Worm (Caenorhabditis elegans) whole organism, L2 larva: ENCODE results near the gene Y71H2B.2.

ENCODE experiments used
- C34F6.9 ChIP-seq: fragments of 150-350 bp; optimal IDR thresholded peaks from 2 replicates; lab custom pipeline; 2014; ENCODE audit warnings: missing biosample characterization, missing genetic modification characterization
- F13H6.1 ChIP-seq: sonication (generic microtip); optimal IDR thresholded peaks from 2 replicates; lab custom pipeline; 2016; ENCODE audit warnings: missing genetic modification characterization, missing compliant biosample characterization
- R02D3.7 ChIP-seq: fragments of 150-350 bp; optimal IDR thresholded peaks from 2 replicates; lab custom pipeline; 2014; ENCODE audit warnings: missing biosample characterization, missing genetic modification characterization
- Y55F3AM.14 ChIP-seq: fragments of 200-800 bp; sonication (Bioruptor generic); optimal IDR thresholded peaks from 2 replicates; lab custom pipeline; 2018; ENCODE audit warnings: mild to moderate bottlenecking, missing genetic modification characterization, missing compliant biosample characterization
- ZK546.5 ChIP-seq: sonication (generic microtip); optimal IDR thresholded peaks from 2 replicates; lab custom pipeline; 2017; ENCODE audit warnings: missing biosample characterization, missing genetic modification characterization
- alr-1 ChIP-seq: fragments of 150-350 bp; optimal IDR thresholded peaks from 2 replicates; lab custom pipeline; 2014; ENCODE audit warnings: missing biosample characterization, missing genetic modification characterization
- aly-2 ChIP-seq: fragments of 150-350 bp; optimal IDR thresholded peaks from 2 replicates; lab custom pipeline; 2014; ENCODE audit warnings: missing biosample characterization, missing genetic modification characterization
- ama-1 ChIP-seq: fragments of 150-350 bp; optimal IDR thresholded peaks from 2 replicates; lab custom pipeline; 2018; ENCODE audit warnings: inconsistent platforms
- blmp-1 ChIP-seq: sonication (generic microtip); optimal IDR thresholded peaks from 2 replicates; lab custom pipeline; 2017; ENCODE audit warnings: missing genetic modification characterization, mild to moderate bottlenecking, missing compliant biosample characterization, antibody characterized with exemption, moderate library complexity; ENCODE audit not compliant: insufficient read depth
- ceh-16 ChIP-seq: fragments of 150-350 bp; optimal IDR thresholded peaks from 2 replicates; lab custom pipeline; 2014; ENCODE audit warnings: missing biosample characterization, missing genetic modification characterization
- ceh-82 ChIP-seq: fragments of 150-350 bp; optimal IDR thresholded peaks from 2 replicates; lab custom pipeline; 2014; ENCODE audit warnings: missing biosample characterization, missing genetic modification characterization
- crh-2 ChIP-seq: sonication (generic microtip); optimal IDR thresholded peaks from 2 replicates; lab custom pipeline; 2017; ENCODE audit warnings: missing biosample characterization, missing genetic modification characterization
- dmd-4 ChIP-seq: sonication (generic microtip); optimal IDR thresholded peaks from 2 replicates; lab custom pipeline; 2017; ENCODE audit warnings: missing biosample characterization, missing genetic modification characterization
- egl-27 ChIP-seq: sonication (generic microtip); optimal IDR thresholded peaks from 3 replicates; lab custom pipeline; 2017; ENCODE audit warnings: missing biosample characterization, missing genetic modification reagents, missing genetic modification characterization
- elt-1 ChIP-seq: fragments of 150-350 bp; optimal IDR thresholded peaks from 2 replicates; lab custom pipeline; 2014; ENCODE audit warnings: missing biosample characterization, missing genetic modification characterization
- elt-3 ChIP-seq: sonication (generic microtip); optimal IDR thresholded peaks from 2 replicates; lab custom pipeline; 2017; ENCODE audit warnings: missing biosample characterization, missing genetic modification characterization
- fos-1 ChIP-seq: fragments of 150-350 bp; optimal IDR thresholded peaks from 2 replicates; lab custom pipeline; 2014; ENCODE audit warnings: missing biosample characterization, missing genetic modification characterization
- gmeb-1 ChIP-seq: fragments of 150-350 bp; optimal IDR thresholded peaks from 2 replicates; lab custom pipeline; 2014; ENCODE audit warnings: missing biosample characterization, missing genetic modification characterization
- lin-11 ChIP-seq: fragments of 150-350 bp; sonication (generic microtip); optimal IDR thresholded peaks from 2 replicates; lab custom pipeline; 2014; ENCODE audit warnings: missing biosample characterization, missing genetic modification characterization, inconsistent platforms, mixed read lengths
- lin-13 ChIP-seq: fragments of 150-350 bp; optimal IDR thresholded peaks from 2 replicates; lab custom pipeline; 2014; ENCODE audit warnings: missing biosample characterization, missing genetic modification reagents, missing genetic modification characterization
- lin-39 ChIP-seq: fragments of 150-350 bp; optimal IDR thresholded peaks from 2 replicates; lab custom pipeline; 2014; ENCODE audit warnings: missing biosample characterization, missing genetic modification reagents, missing genetic modification characterization
- lsy-2 ChIP-seq, 2 experiments: fragments of 150-350 bp in 1 of 2; sonication (generic microtip) in 1 of 2; optimal IDR thresholded peaks; 2 replicates each; lab custom pipeline; 2014 to 2017; ENCODE audit warnings: missing biosample characterization in 2 of 2, missing genetic modification characterization in 2 of 2
- mab-5 ChIP-seq: fragments of 150-350 bp; optimal IDR thresholded peaks from 2 replicates; lab custom pipeline; 2014; ENCODE audit warnings: missing biosample characterization, missing genetic modification characterization
- mbf-1 ChIP-seq: sonication (generic microtip); optimal IDR thresholded peaks from 2 replicates; lab custom pipeline; 2017; ENCODE audit warnings: missing biosample characterization, missing genetic modification characterization
- mdl-1 ChIP-seq, 2 experiments: fragments of 150-350 bp in 1 of 2; sonication (generic microtip) in 1 of 2; optimal IDR thresholded peaks; 2 replicates each; lab custom pipeline; 2017; ENCODE audit warnings: missing biosample characterization in 2 of 2, missing genetic modification characterization in 2 of 2
- nhr-10 ChIP-seq: sonication (generic microtip); optimal IDR thresholded peaks from 2 replicates; lab custom pipeline; 2017; ENCODE audit warnings: missing biosample characterization, missing genetic modification characterization
- nhr-12 ChIP-seq: fragments of 150-350 bp; optimal IDR thresholded peaks from 2 replicates; lab custom pipeline; 2014; ENCODE audit warnings: missing biosample characterization, missing genetic modification characterization
- nhr-129 ChIP-seq: fragments of 150-350 bp; optimal IDR thresholded peaks from 2 replicates; lab custom pipeline; 2014; ENCODE audit warnings: missing biosample characterization, missing genetic modification characterization
- nhr-21 ChIP-seq: fragments of 150-350 bp; optimal IDR thresholded peaks from 2 replicates; lab custom pipeline; 2014; ENCODE audit warnings: missing biosample characterization, missing genetic modification characterization
- nhr-23 ChIP-seq: fragments of 150-350 bp; optimal IDR thresholded peaks from 2 replicates; lab custom pipeline; 2014; ENCODE audit warnings: missing biosample characterization, missing genetic modification reagents, missing genetic modification characterization
- nhr-237 ChIP-seq: fragments of 150-350 bp; optimal IDR thresholded peaks from 2 replicates; lab custom pipeline; 2014; ENCODE audit warnings: missing biosample characterization, missing genetic modification characterization
- nhr-25 ChIP-seq: fragments of 150-350 bp; sonication (generic microtip); optimal IDR thresholded peaks from 3 replicates; lab custom pipeline; 2014; ENCODE audit warnings: missing biosample characterization, missing genetic modification characterization
- nhr-6 ChIP-seq: fragments of 150-350 bp; optimal IDR thresholded peaks from 2 replicates; lab custom pipeline; 2014; ENCODE audit warnings: missing biosample characterization, missing genetic modification characterization
- nhr-77 ChIP-seq: fragments of 150-350 bp; optimal IDR thresholded peaks from 2 replicates; lab custom pipeline; 2014; ENCODE audit warnings: missing biosample characterization, missing genetic modification characterization
- peb-1 ChIP-seq: fragments of 150-350 bp; optimal IDR thresholded peaks from 2 replicates; lab custom pipeline; 2014; ENCODE audit warnings: missing biosample characterization, missing genetic modification characterization
- sem-4 ChIP-seq: fragments of 150-350 bp; optimal IDR thresholded peaks from 2 replicates; lab custom pipeline; 2014; ENCODE audit warnings: missing biosample characterization, missing genetic modification reagents, missing genetic modification characterization
- skn-1 ChIP-seq: sonication (generic microtip); optimal IDR thresholded peaks from 2 replicates; lab custom pipeline; 2017; ENCODE audit warnings: missing biosample characterization, missing genetic modification characterization
- sma-3 ChIP-seq: sonication (generic microtip); optimal IDR thresholded peaks from 2 replicates; lab custom pipeline; 2016; ENCODE audit warnings: missing genetic modification reagents, missing genetic modification characterization, missing compliant biosample characterization
- sma-9 ChIP-seq, 2 experiments: fragments of 150-350 bp in 1 of 2; sonication (generic microtip) in 1 of 2; optimal IDR thresholded peaks; 2 replicates each; lab custom pipeline; 2014 to 2016; ENCODE audit warnings: missing genetic modification characterization in 2 of 2, mild to moderate bottlenecking in 1 of 2, missing biosample characterization in 1 of 2, missing compliant biosample characterization in 1 of 2, missing genetic modification reagents in 1 of 2, moderate library complexity in 1 of 2
- snpc-4 ChIP-seq: fragments of 150-350 bp; optimal IDR thresholded peaks from 2 replicates; lab custom pipeline; 2014; ENCODE audit warnings: missing biosample characterization, missing genetic modification characterization
- unc-39 ChIP-seq: fragments of 150-350 bp; optimal IDR thresholded peaks from 2 replicates; lab custom pipeline; 2014; ENCODE audit warnings: missing biosample characterization, missing genetic modification characterization
- unc-55 ChIP-seq: fragments of 150-350 bp; sonication (generic microtip); optimal IDR thresholded peaks from 3 replicates; lab custom pipeline; 2014; ENCODE audit warnings: missing biosample characterization, missing genetic modification reagents, missing genetic modification characterization
- unc-62 ChIP-seq: fragments of 150-350 bp; optimal IDR thresholded peaks from 2 replicates; lab custom pipeline; 2014; ENCODE audit warnings: missing biosample characterization, missing genetic modification reagents, missing genetic modification characterization
- zag-1 ChIP-seq: fragments of 150-350 bp; optimal IDR thresholded peaks from 2 replicates; lab custom pipeline; 2014; ENCODE audit warnings: missing biosample characterization, missing genetic modification characterization
- ztf-1 ChIP-seq: fragments of 200-800 bp; sonication (Bioruptor generic); conservative IDR thresholded peaks from 2 replicates; pipeline ENCODE4 v1.3.6; 2022; ENCODE audit warnings: missing genetic modification characterization, missing compliant biosample characterization
- ztf-11 ChIP-seq: sonication (generic microtip); optimal IDR thresholded peaks from 2 replicates; lab custom pipeline; 2017; ENCODE audit warnings: missing biosample characterization, missing genetic modification characterization
- ztf-4 ChIP-seq: fragments of 150-350 bp; optimal IDR thresholded peaks from 2 replicates; lab custom pipeline; 2014; ENCODE audit warnings: missing biosample characterization, missing genetic modification characterization

Gene Y71H2B.2

ce11 chrIII:2619559-2619958 is 3.4 kb upstream of the Y71H2B.2 start, which contains the start of gene ppfr-4:
Gene ppfr-4, plus strand, starts transcription at chrIII:2619936.
- peak; percentile 6 to 66 for TF ChIP-seq lsy-2 (tag; optimal IDR thresholded peaks at IDR 0.05; lab: Kevin White, UChicago)
- no peak for TF ChIP-seq dmd-4 (tag; lab: Kevin White, UChicago)
- peak; percentile 1 for TF ChIP-seq crh-2 (tag; lab: Kevin White, UChicago)
- TF ChIP-seq ztf-11 (tag; lab: Kevin White, UChicago) = no peak
- peak; percentile 19 for TF ChIP-seq nhr-25 (tag; lab: Kevin White, UChicago)
- TF ChIP-seq unc-55 = peak; percentile 41

- TF ChIP-seq peb-1 (tag; lab: Kevin White, UChicago) (no peak), aly-2 (no peak), ztf-11 (tag; lab: Kevin White, UChicago) (no peak), nhr-77 (no peak), blmp-1 (tag; lab: Kevin White, UChicago) (peak; percentile 19), ztf-1 (GFP tag; lab: Robert Waterston, UW) (no peak), nhr-25 (tag; lab: Kevin White, UChicago) (no peak), nhr-21 (tag; lab: Kevin White, UChicago) (peak; percentile 9)
Measured at ce11 chrIII:2628690-2629089, 5.7 kb downstream of the Y71H2B.2 start, which contains the start of gene acbp-8. Gene acbp-8, plus strand, starts transcription at chrIII:2629013.

ce11 chrIII:2632819-2633398 is 9.9 kb downstream of the Y71H2B.2 start:
- no peak for TF ChIP-seq mdl-1 (tag; optimal IDR thresholded peaks at IDR 0.05; lab: Kevin White, UChicago)
- no peak for TF ChIP-seq ceh-82
- no peak for TF ChIP-seq unc-62
- TF ChIP-seq lin-39 = no peak
- TF ChIP-seq unc-39 = no peak
- TF ChIP-seq ZK546.5 (tag; lab: Kevin White, UChicago) = no peak
- TF ChIP-seq fos-1 (tag; lab: Kevin White, UChicago) = no peak
- no peak for TF ChIP-seq zag-1 (tag; lab: Kevin White, UChicago)
- TF ChIP-seq ceh-16 = peak; percentile 83
- no peak for TF ChIP-seq F13H6.1 (tag; lab: Kevin White, UChicago)
- TF ChIP-seq nhr-237 (tag; lab: Kevin White, UChicago) = no peak
- no peak for TF ChIP-seq dmd-4 (tag; lab: Kevin White, UChicago)
- peak; percentile 6 for TF ChIP-seq sma-3 (GFP tag; lab: Kevin White, UChicago)
- no peak for TF ChIP-seq nhr-77
- TF ChIP-seq aly-2 = no peak
- TF ChIP-seq ztf-11 (tag; lab: Kevin White, UChicago) = no peak
- TF ChIP-seq lsy-2 (tag; optimal IDR thresholded peaks at IDR 0.05; lab: Kevin White, UChicago) = peak in 1 of 2 experiments; percentile 46
- no peak for TF ChIP-seq lin-13 (GFP tag; lab: Kevin White, UChicago)
- TF ChIP-seq nhr-25 (tag; lab: Kevin White, UChicago) = peak; percentile 21
- no peak for TF ChIP-seq snpc-4 (tag; lab: Kevin White, UChicago)
- no peak for TF ChIP-seq ztf-4 (tag; lab: Kevin White, UChicago)
- peak; percentile 70 for TF ChIP-seq nhr-21 (tag; lab: Kevin White, UChicago)
- TF ChIP-seq sma-9 (GFP tag; optimal IDR thresholded peaks at IDR 0.05; lab: Kevin White, UChicago) = peak; percentile 69
- TF ChIP-seq sma-9 (tag; optimal IDR thresholded peaks at IDR 0.05; lab: Kevin White, UChicago) = no peak
- no peak for TF ChIP-seq ama-1 (lab: Kevin White, UChicago)
- TF ChIP-seq nhr-129 = no peak
- no peak for TF ChIP-seq R02D3.7 (tag; lab: Kevin White, UChicago)
- TF ChIP-seq peb-1 (tag; lab: Kevin White, UChicago) = no peak
- TF ChIP-seq C34F6.9 (tag; lab: Kevin White, UChicago) = no peak
- TF ChIP-seq nhr-6 = no peak
- no peak for TF ChIP-seq mab-5
- TF ChIP-seq mbf-1 (tag; lab: Kevin White, UChicago) = no peak
- no peak for TF ChIP-seq nhr-23 (tag; lab: Kevin White, UChicago)
- no peak for TF ChIP-seq nhr-10 (tag; lab: Kevin White, UChicago)
- TF ChIP-seq egl-27 (tag; lab: Kevin White, UChicago) = peak; percentile 40
- TF ChIP-seq lin-11 (tag; lab: Kevin White, UChicago) = no peak
- TF ChIP-seq blmp-1 (tag; lab: Kevin White, UChicago) = peak; percentile 84
- peak; percentile 73 for TF ChIP-seq elt-1
- TF ChIP-seq nhr-12 (tag; lab: Kevin White, UChicago) = no peak
- TF ChIP-seq alr-1 (tag; lab: Kevin White, UChicago) = no peak
- no peak for TF ChIP-seq elt-3 (tag; lab: Kevin White, UChicago)
- TF ChIP-seq ztf-1 (GFP tag; lab: Robert Waterston, UW) = 0 out of 2 replicates have a peak, but pooled peaks have one; percentile 54
- no peak for TF ChIP-seq unc-55
- TF ChIP-seq sem-4 = no peak
- TF ChIP-seq crh-2 (tag; lab: Kevin White, UChicago) = no peak
- no peak for TF ChIP-seq gmeb-1 (tag; lab: Kevin White, UChicago)
- no peak for TF ChIP-seq Y55F3AM.14 (GFP tag; lab: Kevin White, UChicago)
- no peak for TF ChIP-seq skn-1 (tag; lab: Kevin White, UChicago)
